Fruit fly (Drosophila melanogaster) whole organism, embryonic: ENCODE data around the gene CG3337.

Experiments used
- B-H2 ChIP-seq: fragments of 200-800 bp; sonication (Bioruptor generic); optimal IDR thresholded peaks from 2 replicates; lab custom pipeline; 2018; ENCODE audit warnings: missing biosample characterization, mild to moderate bottlenecking, missing genetic modification characterization
- BEAF-32 ChIP-seq: fragments of 200-800 bp; sonication (Bioruptor generic); optimal IDR thresholded peaks from 3 replicates; lab custom pipeline; 2017; ENCODE audit warnings: missing biosample characterization, missing genetic modification characterization, mild to moderate bottlenecking, moderate library complexity, missing genetic modification reagents
- Bdp1 ChIP-seq: fragments of 200-800 bp; sonication (Bioruptor generic); optimal IDR thresholded peaks from 3 replicates; lab custom pipeline; 2016; ENCODE audit warnings: missing biosample characterization, missing genetic modification characterization
- CG10462 ChIP-seq: fragments of 200-800 bp; sonication (Bioruptor generic); optimal IDR thresholded peaks from 2 replicates; lab custom pipeline; 2016; ENCODE audit warnings: missing biosample characterization, missing genetic modification characterization
- CG11085 ChIP-seq: fragments of 200-800 bp; sonication (Bioruptor generic); IDR thresholded peaks from 2 replicates; pipeline ENCODE4 v1.3.6; 2022; ENCODE audit warnings: missing biosample characterization, missing genetic modification characterization
- CG11398 ChIP-seq: fragments of 200-800 bp; sonication (Bioruptor generic); optimal IDR thresholded peaks from 2 replicates; lab custom pipeline; 2016; ENCODE audit warnings: missing biosample characterization, missing genetic modification characterization
- CG12769 ChIP-seq: fragments of 200-800 bp; sonication (Bioruptor generic); optimal IDR thresholded peaks from 2 replicates; lab custom pipeline; 2019; ENCODE audit warnings: missing biosample characterization, mild to moderate bottlenecking, missing genetic modification characterization, moderate library complexity
- CG15073 ChIP-seq: fragments of 200-800 bp; sonication (Bioruptor generic); optimal IDR thresholded peaks from 2 replicates; lab custom pipeline; 2016; ENCODE audit warnings: missing biosample characterization, missing genetic modification characterization
- CG1529 ChIP-seq: fragments of 200-800 bp; sonication (Bioruptor generic); optimal IDR thresholded peaks from 3 replicates; lab custom pipeline; 2018; ENCODE audit warnings: missing biosample characterization, missing genetic modification characterization
- CG15514 ChIP-seq: fragments of 200-800 bp; sonication (Bioruptor generic); optimal IDR thresholded peaks from 3 replicates; lab custom pipeline; 2017; ENCODE audit warnings: missing biosample characterization, missing genetic modification characterization, mild to moderate bottlenecking, moderate library complexity, missing genetic modification reagents
- CG1602 ChIP-seq: fragments of 200-800 bp; sonication (Bioruptor generic); optimal IDR thresholded peaks from 3 replicates; lab custom pipeline; 2016; ENCODE audit warnings: missing biosample characterization, missing genetic modification characterization
- CG2199 ChIP-seq: fragments of 200-800 bp; sonication (Bioruptor generic); IDR thresholded peaks from 3 replicates; pipeline ENCODE4 v1.3.6; 2022; ENCODE audit warnings: missing biosample characterization, missing genetic modification characterization
- CG2202 ChIP-seq: fragments of 200-800 bp; sonication (Bioruptor generic); optimal IDR thresholded peaks from 2 replicates; lab custom pipeline; 2018; ENCODE audit warnings: missing biosample characterization, mild to moderate bottlenecking, missing genetic modification characterization
- CG2678 ChIP-seq: fragments of 200-800 bp; sonication (Bioruptor generic); optimal IDR thresholded peaks from 3 replicates; lab custom pipeline; 2019; ENCODE audit warnings: missing biosample characterization, mild to moderate bottlenecking, missing genetic modification characterization, moderate library complexity
- CG2889 ChIP-seq: fragments of 200-800 bp; sonication (Bioruptor generic); IDR thresholded peaks from 3 replicates; pipeline ENCODE4 v1.3.6; 2022; ENCODE audit warnings: missing biosample characterization, missing genetic modification characterization
- CG3065 ChIP-seq: fragments of 200-800 bp; sonication (Bioruptor generic); optimal IDR thresholded peaks from 2 replicates; lab custom pipeline; 2016; ENCODE audit warnings: missing biosample characterization, missing genetic modification characterization
- CG8388 ChIP-seq: fragments of 200-800 bp; sonication (Bioruptor generic); optimal IDR thresholded peaks from 2 replicates; lab custom pipeline; 2019; ENCODE audit warnings: missing biosample characterization, mild to moderate bottlenecking, missing genetic modification characterization, moderate library complexity
- CG9437 ChIP-seq: fragments of 200-800 bp; sonication (Bioruptor generic); optimal IDR thresholded peaks from 2 replicates; lab custom pipeline; 2018; ENCODE audit warnings: missing biosample characterization, mild to moderate bottlenecking, missing genetic modification characterization
- CG9817 ChIP-seq: fragments of 200-800 bp; sonication (Bioruptor generic); optimal IDR thresholded peaks from 2 replicates; lab custom pipeline; 2018; ENCODE audit warnings: missing biosample characterization, mild to moderate bottlenecking, missing genetic modification characterization, moderate library complexity
- Gsc ChIP-seq: fragments of 200-800 bp; sonication (Bioruptor generic); IDR thresholded peaks from 2 replicates; pipeline ENCODE4 v1.3.6; 2022; ENCODE audit warnings: missing biosample characterization, missing genetic modification characterization
- Hr78 ChIP-seq, 2 experiments: fragments of 200-800 bp in 1 of 2; fragments of >200 bp in 1 of 2; sonication (Bioruptor generic) in 1 of 2; optimal IDR thresholded peaks; 2 replicates each; lab custom pipeline; 2017 to 2019; ENCODE audit warnings: missing biosample characterization in 2 of 2, missing genetic modification characterization in 2 of 2, mild to moderate bottlenecking in 1 of 2, moderate library complexity in 1 of 2
- Med ChIP-seq: fragments of 200-800 bp; sonication (Bioruptor generic); peaks from one replicate; lab custom pipeline; 2016; ENCODE audit warnings: missing biosample characterization, missing genetic modification characterization, mild to moderate bottlenecking, inconsistent platforms, moderate library complexity
- Nf-YB ChIP-seq: fragments of 200-800 bp; sonication (Bioruptor generic); optimal IDR thresholded peaks from 3 replicates; lab custom pipeline; 2019; ENCODE audit warnings: missing biosample characterization, mild to moderate bottlenecking, missing genetic modification characterization, moderate library complexity
- Pdp1 ChIP-seq, 2 experiments: fragments of 200-800 bp; sonication (Bioruptor generic); optimal IDR thresholded peaks; 3 replicates each; lab custom pipeline; 2016; ENCODE audit warnings: missing biosample characterization in 2 of 2, missing genetic modification characterization in 2 of 2, mild to moderate bottlenecking in 1 of 2, moderate library complexity in 1 of 2
- ara ChIP-seq: fragments of 200-800 bp; sonication (Bioruptor generic); IDR thresholded peaks from 2 replicates; pipeline ENCODE4 v1.3.6; 2022; ENCODE audit warnings: missing biosample characterization, missing genetic modification characterization
- bigmax ChIP-seq: fragments of 200-800 bp; sonication (Bioruptor generic); optimal IDR thresholded peaks from 2 replicates; lab custom pipeline; 2018; ENCODE audit warnings: missing biosample characterization, mild to moderate bottlenecking, missing genetic modification characterization
- cad ChIP-seq: fragments of >200 bp; optimal IDR thresholded peaks from 2 replicates; lab custom pipeline; 2017; ENCODE audit warnings: missing biosample characterization, missing genetic modification characterization
- chn ChIP-seq: fragments of 200-800 bp; sonication (Bioruptor generic); optimal IDR thresholded peaks from 2 replicates; lab custom pipeline; 2016; ENCODE audit warnings: missing biosample characterization, missing genetic modification characterization
- crc ChIP-seq: fragments of 200-800 bp; sonication (Bioruptor generic); optimal IDR thresholded peaks from 2 replicates; lab custom pipeline; 2016; ENCODE audit warnings: missing biosample characterization, missing genetic modification characterization
- dpn ChIP-seq, 2 experiments: fragments of 200-800 bp; sonication (Bioruptor generic); optimal IDR thresholded peaks; 3 replicates each; lab custom pipeline; 2016; ENCODE audit warnings: missing biosample characterization in 2 of 2, missing genetic modification characterization in 2 of 2
- en ChIP-seq: fragments of 200-800 bp; sonication (Bioruptor generic); optimal IDR thresholded peaks from 2 replicates; lab custom pipeline; 2016; ENCODE audit warnings: missing biosample characterization, missing genetic modification characterization
- fd3F ChIP-seq: fragments of 200-800 bp; sonication (Bioruptor generic); optimal IDR thresholded peaks from 2 replicates; lab custom pipeline; 2018; ENCODE audit warnings: missing biosample characterization, mild to moderate bottlenecking, missing genetic modification characterization, moderate library complexity
- fru ChIP-seq: fragments of >200 bp; optimal IDR thresholded peaks from 2 replicates; lab custom pipeline; 2017
- grau ChIP-seq: fragments of 200-800 bp; optimal IDR thresholded peaks from 3 replicates; lab custom pipeline; 2019; ENCODE audit warnings: missing biosample characterization, mild to moderate bottlenecking, missing genetic modification characterization, moderate library complexity
- ham ChIP-seq: fragments of 200-800 bp; sonication (Bioruptor generic); IDR thresholded peaks from 2 replicates; pipeline ENCODE4 v1.3.6; 2022; ENCODE audit warnings: missing biosample characterization, missing genetic modification characterization
- insv ChIP-seq, 2 experiments: fragments of 200-800 bp; sonication (Bioruptor generic); optimal IDR thresholded peaks; 3 replicates each; lab custom pipeline; 2016 to 2018; ENCODE audit warnings: missing biosample characterization in 2 of 2, missing genetic modification characterization in 2 of 2
- ken ChIP-seq: fragments of 200-800 bp; sonication (Bioruptor generic); IDR thresholded peaks from 3 replicates; pipeline ENCODE4 v1.3.6; 2022; ENCODE audit warnings: missing biosample characterization, missing genetic modification characterization
- mld ChIP-seq: fragments of 200-800 bp; sonication (Bioruptor generic); IDR thresholded peaks from 3 replicates; pipeline ENCODE4 v1.3.6; 2022; ENCODE audit warnings: missing biosample characterization, missing genetic modification characterization; ENCODE audit not compliant: partially characterized antibody
- nmo ChIP-seq: fragments of 200-800 bp; sonication (Bioruptor generic); optimal IDR thresholded peaks from 2 replicates; lab custom pipeline; 2018; ENCODE audit warnings: missing biosample characterization, mild to moderate bottlenecking, missing genetic modification characterization, moderate library complexity
- pan ChIP-seq, 4 experiments: fragments of >200 bp in 3 of 4; fragments of 200-800 bp in 1 of 4; sonication (Bioruptor generic) in 1 of 4; optimal IDR thresholded peaks in 3 of 4; IDR thresholded peaks in 1 of 4; 2 replicates each; pipeline versions ENCODE4 v1.3.6 to Lab custom; 2017 to 2022; ENCODE audit warnings: missing biosample characterization in 2 of 4, missing genetic modification characterization in 2 of 4, mixed read lengths in 1 of 4
- sens ChIP-seq: fragments of 200-800 bp; sonication (Bioruptor generic); peaks from one replicate; lab custom pipeline; 2016; ENCODE audit warnings: missing biosample characterization, missing genetic modification characterization
- sens-2 ChIP-seq: fragments of 200-800 bp; sonication (Bioruptor generic); IDR thresholded peaks from 2 replicates; pipeline ENCODE4 v1.3.6; 2022; ENCODE audit warnings: missing biosample characterization, missing genetic modification characterization
- shn ChIP-seq: fragments of 200-800 bp; sonication (Bioruptor generic); optimal IDR thresholded peaks from 3 replicates; lab custom pipeline; 2016; ENCODE audit warnings: missing biosample characterization, missing genetic modification characterization
- sr ChIP-seq: fragments of 200-800 bp; sonication (Bioruptor generic); IDR thresholded peaks from 3 replicates; pipeline ENCODE4 v1.3.6; 2022; ENCODE audit warnings: missing biosample characterization, missing genetic modification characterization
- trh ChIP-seq: fragments of 200-800 bp; sonication (Bioruptor generic); optimal IDR thresholded peaks from 2 replicates; lab custom pipeline; 2016; ENCODE audit warnings: missing biosample characterization, missing genetic modification characterization
- tup ChIP-seq: fragments of 200-800 bp; sonication (Bioruptor generic); optimal IDR thresholded peaks from 2 replicates; lab custom pipeline; 2016; ENCODE audit warnings: missing biosample characterization, mild to moderate bottlenecking, missing genetic modification characterization, moderate library complexity
- wek ChIP-seq: fragments of 200-800 bp; sonication (Bioruptor generic); optimal IDR thresholded peaks from 3 replicates; lab custom pipeline; 2018; ENCODE audit warnings: missing biosample characterization, mild to moderate bottlenecking, missing genetic modification characterization, moderate library complexity
- wor ChIP-seq: fragments of 200-800 bp; sonication (Bioruptor generic); IDR thresholded peaks from 2 replicates; pipeline ENCODE4 v1.3.6; 2022; ENCODE audit warnings: missing biosample characterization, missing genetic modification characterization

CG3337 gene

dm6 chr3R:21189520-21190180, 33.7 kb downstream of the CG3337 start:
- no peak for TF ChIP-seq sens-2
- TF ChIP-seq sr = no peak
- no peak for TF ChIP-seq ham (GFP tag; lab: Robert Waterston, UW)
- TF ChIP-seq Pdp1 (GFP tag; optimal IDR thresholded peaks at IDR 0.05; lab: Kevin White, UChicago) = peak in 1 of 2 experiments; percentile 26
- no peak for TF ChIP-seq CG2202
- TF ChIP-seq CG11398 (GFP tag; lab: Kevin White, UChicago) = no peak
- TF ChIP-seq sens (GFP tag; lab: Kevin White, UChicago) = peak; percentile 68
- no peak for TF ChIP-seq CG1602 (GFP tag; lab: Kevin White, UChicago)
- no peak for TF ChIP-seq CG3065 (GFP tag; lab: Kevin White, UChicago)
- peak; percentile 55 for TF ChIP-seq CG12769 (tag; lab: Kevin White, UChicago)
- TF ChIP-seq fru (lab: Kevin White, UChicago) = no peak
- peak; percentile 80 for TF ChIP-seq CG8388
- no peak for TF ChIP-seq crc
- TF ChIP-seq BEAF-32 (GFP tag; lab: Kevin White, UChicago) = no peak
- no peak for TF ChIP-seq CG15073 (GFP tag; lab: Kevin White, UChicago)
- TF ChIP-seq shn (GFP tag; lab: Kevin White, UChicago) = no peak
- TF ChIP-seq insv (GFP tag; optimal IDR thresholded peaks at IDR 0.05; lab: Kevin White, UChicago) = no peak
- peak; percentile 59 for TF ChIP-seq Med
- no peak for TF ChIP-seq dpn (GFP tag; optimal IDR thresholded peaks at IDR 0.05; lab: Kevin White, UChicago)
- no peak for TF ChIP-seq Hr78 (GFP tag; optimal IDR thresholded peaks at IDR 0.05; lab: Kevin White, UChicago)
- TF ChIP-seq fd3F (GFP tag; lab: Kevin White, UChicago) = no peak
- TF ChIP-seq CG11085 (GFP tag; lab: Robert Waterston, UW) = no peak
- TF ChIP-seq, all 482 proteins: peak for 5

dm6 chr3R:21188540-21189276, 34.7 kb downstream of the CG3337 start:
- TF ChIP-seq en (GFP tag; lab: Kevin White, UChicago) (no peak), nmo (GFP tag; lab: Kevin White, UChicago) (no peak), grau (tag; lab: Kevin White, UChicago) (peak; percentile 37), CG2889 (GFP tag; lab: Robert Waterston, UW) (no peak), Nf-YB (peak; percentile 9), wek (GFP tag; lab: Kevin White, UChicago) (peak; percentile 36), B-H2 (GFP tag; lab: Kevin White, UChicago) (peak; percentile 45), CG2678 (tag; lab: Kevin White, UChicago) (peak; percentile 40), Gsc (GFP tag; lab: Robert Waterston, UW) (no peak), pan (optimal IDR thresholded peaks at IDR 0.05; lab: Kevin White, UChicago) (no peak), pan (GFP tag; optimal IDR thresholded peaks at IDR 0.05 in 1 of 2, IDR thresholded peaks at IDR 0.05 in 1 of 2) (peak in 1 of 2 experiments; percentile 44), CG1529 (GFP tag; lab: Kevin White, UChicago) (peak; percentile 33), Bdp1 (GFP tag; lab: Kevin White, UChicago) (no peak), CG9817 (tag; lab: Kevin White, UChicago) (no peak), bigmax (peak; percentile 42), ara (GFP tag; lab: Robert Waterston, UW) (peak; percentile 46; the same call in 1 of the 2 replicates), ken (GFP tag; lab: Robert Waterston, UW) (no peak), chn (GFP tag; lab: Kevin White, UChicago) (peak; percentile 39), CG9437 (GFP tag; lab: Kevin White, UChicago) (no peak), trh (no peak), CG2199 (peak; percentile 87), tup (GFP tag; lab: Kevin White, UChicago) (no peak), cad (GFP tag; lab: Kevin White, UChicago) (no peak), CG15514 (GFP tag; lab: Kevin White, UChicago) (peak; percentile 42), CG10462 (GFP tag; lab: Kevin White, UChicago) (no peak), wor (GFP tag; lab: Robert Waterston, UW) (no peak), mld (no peak)
